Worm (Caenorhabditis elegans): ENCODE results near the gene C54D10.9.

The C54D10.9 gene

ce11 chrV:12470324-12470723 lies 23.4 kb downstream of the C54D10.9 start:
- TF ChIP-seq skn-1 (tag; optimal IDR thresholded peaks at IDR 0.05) (no peak), daf-12 (tag; optimal IDR thresholded peaks at IDR 0.05) (no peak), egl-27 (tag; optimal IDR thresholded peaks at IDR 0.05) (no peak), R02D3.7 (tag; optimal IDR thresholded peaks at IDR 0.05) (no peak), ztf-4 (tag; optimal IDR thresholded peaks at IDR 0.05) (no peak), fkh-10 (GFP tag; optimal IDR thresholded peaks at IDR 0.05) (no peak), tbx-2 (tag; optimal IDR thresholded peaks at IDR 0.05) (no peak), nhr-23 (tag; optimal IDR thresholded peaks at IDR 0.05) (no peak), jun-1 (tag; optimal IDR thresholded peaks at IDR 0.05) (no peak), eor-1 (tag; optimal IDR thresholded peaks at IDR 0.05) (no peak), nhr-12 (tag; optimal IDR thresholded peaks at IDR 0.05) (no peak), fkh-2 (tag; optimal IDR thresholded peaks at IDR 0.05) (no peak), egl-5 (tag; optimal IDR thresholded peaks at IDR 0.05) (no peak), nfya-1 (tag; optimal IDR thresholded peaks at IDR 0.05; ENCODE audit: insufficient read depth) (no peak)

- TF ChIP-seq skn-1 (tag; optimal IDR thresholded peaks at IDR 0.05): no peak
- TF ChIP-seq hmg-11 (tag; optimal IDR thresholded peaks at IDR 0.05): no peak
- TF ChIP-seq nhr-237 (tag; optimal IDR thresholded peaks at IDR 0.05): no peak
- peak; percentile 59 for TF ChIP-seq jun-1 (tag; optimal IDR thresholded peaks at IDR 0.05)
- no peak for TF ChIP-seq fkh-2 (tag; optimal IDR thresholded peaks at IDR 0.05)
- TF ChIP-seq fos-1 (tag; optimal IDR thresholded peaks at IDR 0.05): no peak
- peak; percentile 69 for TF ChIP-seq pha-4 (tag; optimal IDR thresholded peaks at IDR 0.05)
- TF ChIP-seq lsy-12 (tag; optimal IDR thresholded peaks at IDR 0.05): no peak
- no peak for TF ChIP-seq eor-1 (tag; optimal IDR thresholded peaks at IDR 0.05)
- TF ChIP-seq elt-2 (tag; optimal IDR thresholded peaks at IDR 0.05): peak; percentile 91
- TF ChIP-seq egl-5 (tag; optimal IDR thresholded peaks at IDR 0.05): no peak
- TF ChIP-seq R02D3.7 (tag; optimal IDR thresholded peaks at IDR 0.05): no peak
- TF ChIP-seq lin-39 (tag; optimal IDR thresholded peaks at IDR 0.05): no peak
- no peak for TF ChIP-seq lin-15B (tag; optimal IDR thresholded peaks at IDR 0.05)
- no peak for TF ChIP-seq unc-39 (tag; optimal IDR thresholded peaks at IDR 0.05)
- TF ChIP-seq egl-27 (tag; optimal IDR thresholded peaks at IDR 0.05): no peak
- no peak for TF ChIP-seq ceh-9 (tag; optimal IDR thresholded peaks at IDR 0.05)
- no peak for TF ChIP-seq nhr-12 (tag; optimal IDR thresholded peaks at IDR 0.05)
- TF ChIP-seq mdl-1 (tag; optimal IDR thresholded peaks at IDR 0.05): no peak
- peak; percentile 59 for TF ChIP-seq pqm-1 (tag; optimal IDR thresholded peaks at IDR 0.05)
- no peak for TF ChIP-seq aly-2 (tag; optimal IDR thresholded peaks at IDR 0.05)
- TF ChIP-seq nhr-43 (tag; optimal IDR thresholded peaks at IDR 0.05; ENCODE audit: poor library complexity, severe bottlenecking): no peak
- no peak for TF ChIP-seq elt-1 (tag; optimal IDR thresholded peaks at IDR 0.05)
- no peak for TF ChIP-seq ceh-82 (tag; optimal IDR thresholded peaks at IDR 0.05)
Measured at ce11 chrV:12475360-12475759, 28.4 kb downstream of the C54D10.9 start.

- TF ChIP-seq nhr-237 (tag; optimal IDR thresholded peaks at IDR 0.05) (no peak), ztf-4 (tag; optimal IDR thresholded peaks at IDR 0.05) (no peak), lin-39 (tag; optimal IDR thresholded peaks at IDR 0.05) (peak; percentile 6)
Measured at ce11 chrV:12477139-12477538, 30.2 kb downstream of the C54D10.9 start.

ce11 chrV:12478111-12478510 lies 31.2 kb downstream of the C54D10.9 start, which contains the start of gene atn-1:
Gene atn-1 (plus strand): TSS chrV:12478411.
- TF ChIP-seq nfya-1 (tag; optimal IDR thresholded peaks at IDR 0.05; ENCODE audit: insufficient read depth) (no peak), unc-39 (tag; optimal IDR thresholded peaks at IDR 0.05) (no peak), R02D3.7 (tag; optimal IDR thresholded peaks at IDR 0.05) (no peak), lin-39 (tag; optimal IDR thresholded peaks at IDR 0.05) (no peak), nhr-25 (tag; optimal IDR thresholded peaks at IDR 0.05) (no peak), pqm-1 (tag; optimal IDR thresholded peaks at IDR 0.05) (no peak), elt-1 (tag; optimal IDR thresholded peaks at IDR 0.05) (no peak), ceh-9 (tag; optimal IDR thresholded peaks at IDR 0.05) (no peak), lin-15B (tag; optimal IDR thresholded peaks at IDR 0.05) (no peak), hmg-11 (tag; optimal IDR thresholded peaks at IDR 0.05) (no peak), snpc-4 (tag; optimal IDR thresholded peaks at IDR 0.05) (no peak), ztf-11 (tag; optimal IDR thresholded peaks at IDR 0.05) (no peak), ZK546.5 (tag; optimal IDR thresholded peaks at IDR 0.05) (no peak), mdl-1 (tag; optimal IDR thresholded peaks at IDR 0.05) (no peak), ceh-16 (tag; optimal IDR thresholded peaks at IDR 0.05) (no peak), nhr-237 (tag; optimal IDR thresholded peaks at IDR 0.05) (no peak), jun-1 (tag; optimal IDR thresholded peaks at IDR 0.05) (no peak), nhr-23 (tag; optimal IDR thresholded peaks at IDR 0.05) (no peak)

All from whole organism, L3 larva.